4 fruit fly cellular contexts compared by ENCODE assay signal in genomic region chr3L:9059611-9060203, dm6.
TF ChIP-seq lines count a peak whose summit lies in the region.

No protein-coding gene starts in this region.

- TF ChIP-seq CTCF in whole organism, embryonic (GFP tag; optimal IDR thresholded peaks at IDR 0.05; lab: Kevin White, UChicago): no peak

TF ChIP-seq in whole organism, adult, 20 proteins besides CTCF, POLR2A, EP300 and RAD21:
- TF ChIP-seq Mnt (GFP tag; optimal IDR thresholded peaks at IDR 0.05; lab: Kevin White, UChicago) (peak; percentile 54), CG11617 (GFP tag; optimal IDR thresholded peaks at IDR 0.05; lab: Kevin White, UChicago) (peak; percentile 35), tj (GFP tag; optimal IDR thresholded peaks at IDR 0.05; lab: Kevin White, UChicago) (peak; percentile 5), pad (GFP tag; optimal IDR thresholded peaks at IDR 0.05; lab: Kevin White, UChicago) (peak; percentile 31), Hr96 (GFP tag; optimal IDR thresholded peaks at IDR 0.05; lab: Kevin White, UChicago) (peak; percentile 54), CG12768 (GFP tag; optimal IDR thresholded peaks at IDR 0.05; lab: Kevin White, UChicago) (peak; percentile 54), bab1 (GFP tag; optimal IDR thresholded peaks at IDR 0.05; lab: Kevin White, UChicago) (no peak), CG1620 (GFP tag; optimal IDR thresholded peaks at IDR 0.05; lab: Kevin White, UChicago) (peak; percentile 25), Clk (GFP tag; optimal IDR thresholded peaks at IDR 0.05; lab: Kevin White, UChicago) (peak; percentile 53), CG33017 (tag; optimal IDR thresholded peaks at IDR 0.05; lab: Kevin White, UChicago) (peak; percentile 81), toe (GFP tag; optimal IDR thresholded peaks at IDR 0.05; lab: Kevin White, UChicago) (peak; percentile 20), Crg-1 (GFP tag; optimal IDR thresholded peaks at IDR 0.05; lab: Kevin White, UChicago) (peak; percentile 44), kay (GFP tag; lab: Kevin White, UChicago; ENCODE audit: borderline replicate concordance) (no peak), CG14711 (tag; optimal IDR thresholded peaks at IDR 0.05; lab: Kevin White, UChicago) (peak; percentile 54), CG7101 (tag; optimal IDR thresholded peaks at IDR 0.05; lab: Kevin White, UChicago) (peak; percentile 57), ovo (GFP tag; optimal IDR thresholded peaks at IDR 0.05; lab: Kevin White, UChicago) (peak; percentile 58), CG5204 (GFP tag; optimal IDR thresholded peaks at IDR 0.05; lab: Kevin White, UChicago) (peak; percentile 61), cnc (optimal IDR thresholded peaks at IDR 0.05; lab: Kevin White, UChicago) (no peak), CG7045 (GFP tag; optimal IDR thresholded peaks at IDR 0.05; lab: Kevin White, UChicago) (peak; percentile 40), cic (GFP tag; optimal IDR thresholded peaks at IDR 0.05; lab: Kevin White, UChicago) (peak; percentile 47)
TF ChIP-seq in whole organism, adult: peak in this region for 17.

TF ChIP-seq in whole organism, embryonic, 481 proteins besides CTCF, POLR2A, EP300 and RAD21:
- no peak for TF ChIP-seq tin (GFP tag; optimal IDR thresholded peaks at IDR 0.05; lab: Kevin White, UChicago)
- peak; percentile 94 for TF ChIP-seq CG13894 (tag; optimal IDR thresholded peaks at IDR 0.05; lab: Kevin White, UChicago)
- peak in 1 of 2 experiments; percentile 17 for TF ChIP-seq Pdp1 (GFP tag; optimal IDR thresholded peaks at IDR 0.05; lab: Kevin White, UChicago)
- peak; percentile 35; the same call in 1 of the 2 replicates for TF ChIP-seq rib (GFP tag; IDR thresholded peaks at IDR 0.05; lab: Robert Waterston, UW)
- peak; percentile 4 for TF ChIP-seq Hmr (GFP tag; optimal IDR thresholded peaks at IDR 0.05; lab: Kevin White, UChicago)
- TF ChIP-seq HmgZ (tag; optimal IDR thresholded peaks at IDR 0.05; lab: Kevin White, UChicago): no peak
- TF ChIP-seq gem (tag; optimal IDR thresholded peaks at IDR 0.05; lab: Kevin White, UChicago): peak; percentile 26
- no peak for TF ChIP-seq CG11085 (GFP tag; IDR thresholded peaks at IDR 0.05; lab: Robert Waterston, UW)
- TF ChIP-seq Med (GFP tag; lab: Kevin White, UChicago): peak; percentile 20

TF ChIP-seq in whole organism, prepupa, 60 proteins besides CTCF, POLR2A, EP300 and RAD21 (continues in another document):
- no peak for TF ChIP-seq CG3032 (tag; optimal IDR thresholded peaks at IDR 0.05; lab: Kevin White, UChicago)
- no peak for TF ChIP-seq CG6792 (GFP tag; optimal IDR thresholded peaks at IDR 0.05; lab: Kevin White, UChicago)
- peak; percentile 32; the same call in 1 of the 2 replicates for TF ChIP-seq CG15336 (GFP tag; IDR thresholded peaks at IDR 0.05; lab: Robert Waterston, UW)
- peak; percentile 5 for TF ChIP-seq achi (GFP tag; optimal IDR thresholded peaks at IDR 0.05; lab: Kevin White, UChicago)
- TF ChIP-seq Ets96B (tag; optimal IDR thresholded peaks at IDR 0.05; lab: Kevin White, UChicago): peak; percentile 26
- TF ChIP-seq salr (GFP tag; optimal IDR thresholded peaks at IDR 0.05; lab: Kevin White, UChicago): no peak
- no peak for TF ChIP-seq CG4318 (GFP tag; optimal IDR thresholded peaks at IDR 0.05; lab: Kevin White, UChicago)
- peak; percentile 76 for TF ChIP-seq vri (GFP tag; optimal IDR thresholded peaks at IDR 0.05; lab: Kevin White, UChicago)
- TF ChIP-seq pdm3 (GFP tag; optimal IDR thresholded peaks at IDR 0.05; lab: Kevin White, UChicago): no peak
- no peak for TF ChIP-seq Ets21C (GFP tag; optimal IDR thresholded peaks at IDR 0.05; lab: Kevin White, UChicago)
- no peak for TF ChIP-seq CG7368 (GFP tag; optimal IDR thresholded peaks at IDR 0.05; lab: Kevin White, UChicago)
- TF ChIP-seq CG6163 (GFP tag; IDR thresholded peaks at IDR 0.05; lab: Robert Waterston, UW): no peak
- no peak for TF ChIP-seq CG6854 (GFP tag; optimal IDR thresholded peaks at IDR 0.05; lab: Kevin White, UChicago)
- no peak for TF ChIP-seq Smox (GFP tag; optimal IDR thresholded peaks at IDR 0.05; lab: Kevin White, UChicago)
- TF ChIP-seq Met (GFP tag; optimal IDR thresholded peaks at IDR 0.05; lab: Kevin White, UChicago): no peak
- TF ChIP-seq CG11762 (GFP tag; optimal IDR thresholded peaks at IDR 0.05; lab: Kevin White, UChicago; ENCODE audit: insufficient read depth): no peak
- no peak for TF ChIP-seq CG10669 (GFP tag; optimal IDR thresholded peaks at IDR 0.05; lab: Kevin White, UChicago)
- peak; percentile 10; the same call in 1 of the 3 replicates for TF ChIP-seq eg (GFP tag; IDR thresholded peaks at IDR 0.05; lab: Robert Waterston, UW)
- TF ChIP-seq Eip78C (GFP tag; lab: Kevin White, UChicago): peak; percentile 31
- no peak for TF ChIP-seq Eip93F (GFP tag; optimal IDR thresholded peaks at IDR 0.05; lab: Kevin White, UChicago)
- TF ChIP-seq CG8632 (GFP tag; optimal IDR thresholded peaks at IDR 0.05; lab: Kevin White, UChicago): peak; percentile 11
- TF ChIP-seq topi (GFP tag; optimal IDR thresholded peaks at IDR 0.05; lab: Kevin White, UChicago): no peak
- TF ChIP-seq dsx (GFP tag; optimal IDR thresholded peaks at IDR 0.05; lab: Kevin White, UChicago; ENCODE audit: poor library complexity, severe bottlenecking): peak; percentile 28
- no peak for TF ChIP-seq cyc (GFP tag; optimal IDR thresholded peaks at IDR 0.05; lab: Kevin White, UChicago)
- no peak for TF ChIP-seq CG32006 (GFP tag; optimal IDR thresholded peaks at IDR 0.05; lab: Kevin White, UChicago)
- peak; percentile 15; the same call in 1 of the 3 replicates for TF ChIP-seq CG8119 (GFP tag; IDR thresholded peaks at IDR 0.05; lab: Robert Waterston, UW)
- no peak for TF ChIP-seq CG11902 (GFP tag; optimal IDR thresholded peaks at IDR 0.05; lab: Kevin White, UChicago)
- no peak for TF ChIP-seq Blimp-1 (GFP tag; optimal IDR thresholded peaks at IDR 0.05; lab: Kevin White, UChicago)
- TF ChIP-seq Gug (GFP tag; IDR thresholded peaks at IDR 0.05; lab: Robert Waterston, UW): no peak
- TF ChIP-seq CG9139 (GFP tag; optimal IDR thresholded peaks at IDR 0.05; lab: Kevin White, UChicago): no peak
- no peak for TF ChIP-seq esn (GFP tag; optimal IDR thresholded peaks at IDR 0.05; lab: Kevin White, UChicago)
- no peak for TF ChIP-seq CG3919 (GFP tag; optimal IDR thresholded peaks at IDR 0.05; lab: Kevin White, UChicago)
- TF ChIP-seq CG8319 (GFP tag; optimal IDR thresholded peaks at IDR 0.05; lab: Kevin White, UChicago): no peak

TF ChIP-seq in whole organism, pupa, 21 proteins besides CTCF, POLR2A, EP300 and RAD21:
- TF ChIP-seq CG12605 (GFP tag; IDR thresholded peaks at IDR 0.05; lab: Robert Waterston, UW) (no peak), CG14655 (GFP tag; optimal IDR thresholded peaks at IDR 0.05; lab: Kevin White, UChicago) (no peak), CG8159 (tag; optimal IDR thresholded peaks at IDR 0.05; lab: Kevin White, UChicago) (peak; percentile 11), CG34367 (tag; optimal IDR thresholded peaks at IDR 0.05; lab: Kevin White, UChicago) (peak; percentile 7), CG17806 (tag; optimal IDR thresholded peaks at IDR 0.05; lab: Kevin White, UChicago) (no peak), CG15710 (tag; optimal IDR thresholded peaks at IDR 0.05; lab: Kevin White, UChicago) (peak; percentile 16), EcR (GFP tag; optimal IDR thresholded peaks at IDR 0.05; lab: Kevin White, UChicago) (no peak), CG13204 (GFP tag; optimal IDR thresholded peaks at IDR 0.05; lab: Kevin White, UChicago) (no peak), fd96Ca (GFP tag; IDR thresholded peaks at IDR 0.05; lab: Robert Waterston, UW) (no peak)
